Worm (Caenorhabditis elegans): ENCODE measurements around the gene C15H9.5.

C15H9.5 gene

ce11 chrX:6084439-6084838 lies 8.7 kb upstream of the C15H9.5 start, which contains the start of gene C45B2.2:
Gene C45B2.2, plus strand, starts transcription at chrX:6084739.
- no peak for TF ChIP-seq mbf-1 (tag; optimal IDR thresholded peaks at IDR 0.05)
- no peak for TF ChIP-seq aly-2 (tag; optimal IDR thresholded peaks at IDR 0.05)
- no peak for TF ChIP-seq ceh-82 (tag; optimal IDR thresholded peaks at IDR 0.05)
- TF ChIP-seq snpc-4 (tag; optimal IDR thresholded peaks at IDR 0.05), result no peak
- TF ChIP-seq nhr-237 (tag; optimal IDR thresholded peaks at IDR 0.05), result no peak
- no peak for TF ChIP-seq nhr-10 (tag; optimal IDR thresholded peaks at IDR 0.05)
- TF ChIP-seq R02D3.7 (tag; optimal IDR thresholded peaks at IDR 0.05), result no peak
- no peak for TF ChIP-seq gmeb-1 (tag; optimal IDR thresholded peaks at IDR 0.05)
- TF ChIP-seq unc-55 (GFP tag; optimal IDR thresholded peaks at IDR 0.05), result no peak

- no peak for TF ChIP-seq aly-2 (tag; optimal IDR thresholded peaks at IDR 0.05)
Measured at ce11 chrX:6085824-6086223, 7.3 kb upstream of the C15H9.5 start, which contains the start of gene C45B2.1. Gene C45B2.1, plus strand, starts transcription at chrX:6086124.

- TF ChIP-seq nhr-25 (tag; optimal IDR thresholded peaks at IDR 0.05) (peak; percentile 8), nhr-21 (tag; optimal IDR thresholded peaks at IDR 0.05) (no peak)
Measured at ce11 chrX:6087676-6088075, 5.4 kb upstream of the C15H9.5 start, which contains the start of gene C45B2.8. Gene C45B2.8, plus strand, starts transcription at chrX:6087976.

ce11 chrX:6088718-6089117 lies 4.4 kb upstream of the C15H9.5 start:
- TF ChIP-seq sma-3 (GFP tag; optimal IDR thresholded peaks at IDR 0.05) (peak; percentile 45), skn-1 (tag; optimal IDR thresholded peaks at IDR 0.05) (no peak), peb-1 (tag; optimal IDR thresholded peaks at IDR 0.05) (no peak), lin-13 (GFP tag; optimal IDR thresholded peaks at IDR 0.05) (peak; percentile 25), nhr-11 (tag; optimal IDR thresholded peaks at IDR 0.05) (peak; percentile 75), fos-1 (tag; optimal IDR thresholded peaks at IDR 0.05) (peak; percentile 13), crh-2 (tag; optimal IDR thresholded peaks at IDR 0.05) (peak; percentile 3), nhr-21 (tag; optimal IDR thresholded peaks at IDR 0.05) (peak; percentile 44), snpc-4 (tag; optimal IDR thresholded peaks at IDR 0.05) (no peak), nhr-77 (tag; optimal IDR thresholded peaks at IDR 0.05) (no peak)

ce11 chrX:6090779-6091178 lies 2.3 kb upstream of the C15H9.5 start:
- TF ChIP-seq lin-11 (tag; optimal IDR thresholded peaks at IDR 0.05), result no peak
- no peak for TF ChIP-seq mbf-1 (tag; optimal IDR thresholded peaks at IDR 0.05)
- TF ChIP-seq alr-1 (tag; optimal IDR thresholded peaks at IDR 0.05), result no peak
- no peak for TF ChIP-seq ztf-11 (tag; optimal IDR thresholded peaks at IDR 0.05)
- no peak for TF ChIP-seq elt-3 (tag; optimal IDR thresholded peaks at IDR 0.05)
- no peak for TF ChIP-seq mdl-1 (tag; optimal IDR thresholded peaks at IDR 0.05)
- TF ChIP-seq gmeb-1 (tag; optimal IDR thresholded peaks at IDR 0.05), result no peak
- TF ChIP-seq unc-39 (tag; optimal IDR thresholded peaks at IDR 0.05), result no peak
- TF ChIP-seq skn-1 (tag; optimal IDR thresholded peaks at IDR 0.05), result no peak
- no peak for TF ChIP-seq ceh-82 (tag; optimal IDR thresholded peaks at IDR 0.05)
- no peak for TF ChIP-seq zag-1 (tag; optimal IDR thresholded peaks at IDR 0.05)
- no peak for TF ChIP-seq nhr-25 (tag; optimal IDR thresholded peaks at IDR 0.05)
- no peak for TF ChIP-seq sma-9 (GFP tag; optimal IDR thresholded peaks at IDR 0.05)
- no peak for TF ChIP-seq sma-9 (tag; optimal IDR thresholded peaks at IDR 0.05)
- TF ChIP-seq mab-5 (tag; optimal IDR thresholded peaks at IDR 0.05), result no peak
- no peak for TF ChIP-seq egl-27 (tag; optimal IDR thresholded peaks at IDR 0.05)
- TF ChIP-seq unc-55 (GFP tag; optimal IDR thresholded peaks at IDR 0.05), result no peak
- TF ChIP-seq snpc-4 (tag; optimal IDR thresholded peaks at IDR 0.05), result no peak
- no peak for TF ChIP-seq nhr-6 (tag; optimal IDR thresholded peaks at IDR 0.05)

- TF ChIP-seq nhr-12 (tag; optimal IDR thresholded peaks at IDR 0.05), result peak; percentile 9
- TF ChIP-seq Y55F3AM.14 (GFP tag; optimal IDR thresholded peaks at IDR 0.05), result peak; percentile 88
- no peak for TF ChIP-seq mbf-1 (tag; optimal IDR thresholded peaks at IDR 0.05)
- TF ChIP-seq egl-27 (tag; optimal IDR thresholded peaks at IDR 0.05), result peak; percentile 88
- TF ChIP-seq lin-13 (GFP tag; optimal IDR thresholded peaks at IDR 0.05), result peak; percentile 93
- TF ChIP-seq ztf-11 (tag; optimal IDR thresholded peaks at IDR 0.05), result no peak
- TF ChIP-seq nhr-23 (tag; optimal IDR thresholded peaks at IDR 0.05), result peak; percentile 40
- TF ChIP-seq nhr-11 (tag; optimal IDR thresholded peaks at IDR 0.05), result no peak
- peak; percentile 26 for TF ChIP-seq R02D3.7 (tag; optimal IDR thresholded peaks at IDR 0.05)
- no peak for TF ChIP-seq ztf-1 (GFP tag; conservative IDR thresholded peaks at IDR 0.05)
- peak; percentile 92 to 96 for TF ChIP-seq lsy-2 (tag; optimal IDR thresholded peaks at IDR 0.05)
- TF ChIP-seq zag-1 (tag; optimal IDR thresholded peaks at IDR 0.05), result peak; percentile 80
- no peak for TF ChIP-seq lin-39 (tag; optimal IDR thresholded peaks at IDR 0.05)
- TF ChIP-seq sma-3 (GFP tag; optimal IDR thresholded peaks at IDR 0.05), result peak; percentile 98
- peak; percentile 96 for TF ChIP-seq F13H6.1 (tag; optimal IDR thresholded peaks at IDR 0.05)
- no peak for TF ChIP-seq skn-1 (tag; optimal IDR thresholded peaks at IDR 0.05)
- peak; percentile 86 for TF ChIP-seq ztf-4 (tag; optimal IDR thresholded peaks at IDR 0.05)
- TF ChIP-seq nhr-21 (tag; optimal IDR thresholded peaks at IDR 0.05), result peak; percentile 96
- peak; percentile 97 for TF ChIP-seq sma-9 (GFP tag; optimal IDR thresholded peaks at IDR 0.05)
- TF ChIP-seq sma-9 (tag; optimal IDR thresholded peaks at IDR 0.05), result no peak
- TF ChIP-seq mab-5 (tag; optimal IDR thresholded peaks at IDR 0.05), result peak; percentile 94
- peak; percentile 76 to 88 for TF ChIP-seq mdl-1 (tag; optimal IDR thresholded peaks at IDR 0.05)
- no peak for TF ChIP-seq dmd-4 (tag; optimal IDR thresholded peaks at IDR 0.05)
- TF ChIP-seq ceh-82 (tag; optimal IDR thresholded peaks at IDR 0.05), result peak; percentile 78
- TF ChIP-seq snpc-4 (tag; optimal IDR thresholded peaks at IDR 0.05), result peak; percentile 69
- TF ChIP-seq peb-1 (tag; optimal IDR thresholded peaks at IDR 0.05), result no peak
- TF ChIP-seq nhr-77 (tag; optimal IDR thresholded peaks at IDR 0.05), result peak; percentile 77
- peak; percentile 64 for TF ChIP-seq nhr-10 (tag; optimal IDR thresholded peaks at IDR 0.05)
- TF ChIP-seq elt-3 (tag; optimal IDR thresholded peaks at IDR 0.05), result no peak
- peak; percentile 24 for TF ChIP-seq ZK546.5 (tag; optimal IDR thresholded peaks at IDR 0.05)
Measured at ce11 chrX:6091967-6092366, 1.1 kb upstream of the C15H9.5 start, which contains the start of gene hsp-3. Gene hsp-3, minus strand, starts transcription at chrX:6092124.
